Fruit fly (Drosophila melanogaster) whole organism, embryonic: Measurements from ENCODE around the gene deltaCOP.
A peak's percentile ranks its signal among the peaks of the same experiment; 100 is the strongest.

Source experiments
- Abd-B ChIP-seq: fragments of 200-800 bp; sonication (Bioruptor generic); optimal IDR thresholded peaks from 2 replicates; lab custom pipeline; 2018; ENCODE audit warnings: missing biosample characterization, mild to moderate bottlenecking, missing genetic modification characterization, moderate library complexity
- Atf-2 ChIP-seq: fragments of 200-800 bp; sonication (Bioruptor generic); optimal IDR thresholded peaks from 2 replicates; lab custom pipeline; 2016; ENCODE audit warnings: missing biosample characterization, missing genetic modification characterization
- C15 ChIP-seq: fragments of 200-800 bp; sonication (Bioruptor generic); IDR thresholded peaks from 3 replicates; pipeline ENCODE4 v1.3.6; 2022; ENCODE audit warnings: missing biosample characterization, missing genetic modification characterization
- CG10321 ChIP-seq: fragments of 200-800 bp; sonication (Bioruptor generic); IDR thresholded peaks from 2 replicates; pipeline ENCODE4 v1.3.6; 2022; ENCODE audit warnings: missing biosample characterization, missing genetic modification characterization
- CG10543 ChIP-seq: fragments of 200-800 bp; sonication (Bioruptor generic); optimal IDR thresholded peaks from 3 replicates; lab custom pipeline; 2017; ENCODE audit warnings: missing biosample characterization, mild to moderate bottlenecking, missing genetic modification characterization, moderate library complexity
- CG12219 ChIP-seq: fragments of 200-800 bp; sonication (Bioruptor generic); optimal IDR thresholded peaks from 3 replicates; lab custom pipeline; 2018; ENCODE audit warnings: missing biosample characterization, mild to moderate bottlenecking, missing genetic modification characterization
- CG12659 ChIP-seq: fragments of 200-800 bp; sonication (Bioruptor generic); optimal IDR thresholded peaks from 3 replicates; lab custom pipeline; 2017; ENCODE audit warnings: mild to moderate bottlenecking, missing biosample characterization, missing genetic modification reagents, missing genetic modification characterization
- CG12744 ChIP-seq: fragments of 200-800 bp; sonication (Bioruptor generic); optimal IDR thresholded peaks from 2 replicates; lab custom pipeline; 2016; ENCODE audit warnings: missing biosample characterization, missing genetic modification characterization
- CG13296 ChIP-seq: fragments of 200-800 bp; sonication (Bioruptor generic); optimal IDR thresholded peaks from 3 replicates; lab custom pipeline; 2018; ENCODE audit warnings: missing biosample characterization, mild to moderate bottlenecking, missing genetic modification characterization
- CG14667 ChIP-seq: fragments of 200-800 bp; sonication (Bioruptor generic); IDR thresholded peaks from 2 replicates; pipeline ENCODE4 v1.3.6; 2022; ENCODE audit warnings: missing biosample characterization, missing genetic modification characterization
- CG1647 ChIP-seq: fragments of 200-800 bp; sonication (Bioruptor generic); optimal IDR thresholded peaks from 3 replicates; lab custom pipeline; 2016; ENCODE audit warnings: missing biosample characterization, missing genetic modification characterization
- CG1832 ChIP-seq: fragments of 200-800 bp; sonication (Bioruptor generic); optimal IDR thresholded peaks from 2 replicates; lab custom pipeline; 2017; ENCODE audit warnings: missing biosample characterization, mild to moderate bottlenecking, missing genetic modification characterization, inconsistent platforms
- CG2678 ChIP-seq: fragments of 200-800 bp; sonication (Bioruptor generic); optimal IDR thresholded peaks from 3 replicates; lab custom pipeline; 2019; ENCODE audit warnings: missing biosample characterization, mild to moderate bottlenecking, missing genetic modification characterization, moderate library complexity
- CG2712 ChIP-seq: fragments of 200-800 bp; optimal IDR thresholded peaks from 3 replicates; lab custom pipeline; 2019; ENCODE audit warnings: missing biosample characterization, mild to moderate bottlenecking, missing genetic modification characterization, moderate library complexity
- CG3407 ChIP-seq: fragments of 200-800 bp; sonication (Bioruptor generic); optimal IDR thresholded peaks from 2 replicates; lab custom pipeline; 2018; ENCODE audit warnings: missing biosample characterization, mild to moderate bottlenecking, missing genetic modification characterization
- CG3995 ChIP-seq: fragments of 200-800 bp; sonication (Bioruptor generic); optimal IDR thresholded peaks from 3 replicates; lab custom pipeline; 2016; ENCODE audit warnings: missing biosample characterization, missing genetic modification characterization
- CG4328 ChIP-seq: fragments of 200-800 bp; sonication (Bioruptor generic); optimal IDR thresholded peaks from 3 replicates; lab custom pipeline; 2017; ENCODE audit warnings: missing biosample characterization, missing genetic modification reagents, missing genetic modification characterization
- CG4360 ChIP-seq: fragments of 200-800 bp; sonication (Bioruptor generic); IDR thresholded peaks from 2 replicates; pipeline ENCODE4 v1.3.6; 2022; ENCODE audit warnings: missing biosample characterization, missing genetic modification characterization
- CG4404 ChIP-seq: fragments of 200-800 bp; sonication (Bioruptor generic); IDR thresholded peaks from 2 replicates; pipeline ENCODE4 v1.3.6; 2022; ENCODE audit warnings: missing biosample characterization, missing genetic modification characterization
- CG4707 ChIP-seq: fragments of 200-800 bp; sonication (Bioruptor generic); optimal IDR thresholded peaks from 2 replicates; lab custom pipeline; 2018; ENCODE audit warnings: missing biosample characterization, mild to moderate bottlenecking, missing genetic modification characterization, moderate library complexity
- CG4854 ChIP-seq: fragments of 200-800 bp; sonication (Bioruptor generic); optimal IDR thresholded peaks from 2 replicates; lab custom pipeline; 2016; ENCODE audit warnings: missing biosample characterization, missing genetic modification characterization, inconsistent platforms
- CG5245 ChIP-seq: fragments of 200-800 bp; sonication (Bioruptor generic); optimal IDR thresholded peaks from 3 replicates; lab custom pipeline; 2016; ENCODE audit warnings: missing biosample characterization, missing genetic modification characterization
- CG6175 ChIP-seq: fragments of 200-800 bp; sonication (Bioruptor generic); IDR thresholded peaks from 3 replicates; pipeline ENCODE4 v1.3.6; 2022; ENCODE audit warnings: missing biosample characterization, missing genetic modification characterization
- CG9797 ChIP-seq: fragments of 200-800 bp; sonication (Bioruptor generic); optimal IDR thresholded peaks from 3 replicates; lab custom pipeline; 2018; ENCODE audit warnings: missing biosample characterization, mild to moderate bottlenecking, missing genetic modification characterization
- Dbx ChIP-seq: fragments of 200-800 bp; sonication (Bioruptor generic); IDR thresholded peaks from 3 replicates; pipeline ENCODE4 v1.3.6; 2022; ENCODE audit warnings: missing biosample characterization, missing genetic modification characterization
- Dip2 ChIP-seq: fragments of 200-800 bp; sonication (Bioruptor generic); IDR thresholded peaks from 2 replicates; pipeline ENCODE4 v1.3.6; 2022; ENCODE audit warnings: missing biosample characterization, missing genetic modification characterization
- Lim3 ChIP-seq: fragments of 200-800 bp; sonication (Bioruptor generic); IDR thresholded peaks from 2 replicates; pipeline ENCODE4 v1.3.6; 2022; ENCODE audit warnings: missing biosample characterization, missing genetic modification characterization
- Max ChIP-seq: fragments of 200-800 bp; sonication (Bioruptor generic); optimal IDR thresholded peaks from 2 replicates; lab custom pipeline; 2016; ENCODE audit warnings: missing biosample characterization, mild to moderate bottlenecking, missing genetic modification characterization
- NC2α ChIP-seq: fragments of 200-800 bp; sonication (Bioruptor generic); optimal IDR thresholded peaks from 2 replicates; lab custom pipeline; 2016; ENCODE audit warnings: missing biosample characterization, missing genetic modification characterization
- Optix ChIP-seq: fragments of 200-800 bp; sonication (Bioruptor generic); IDR thresholded peaks from 3 replicates; pipeline ENCODE4 v1.3.6; 2022; ENCODE audit warnings: missing biosample characterization, missing genetic modification characterization
- Spps ChIP-seq: fragments of 200-800 bp; sonication (Bioruptor generic); optimal IDR thresholded peaks from 2 replicates; lab custom pipeline; 2018; ENCODE audit warnings: missing biosample characterization, mild to moderate bottlenecking, missing genetic modification characterization
- ato ChIP-seq: fragments of 200-800 bp; sonication (Bioruptor generic); IDR thresholded peaks from 2 replicates; pipeline ENCODE4 v1.3.6; 2022; ENCODE audit warnings: missing biosample characterization, missing genetic modification characterization; ENCODE audit not compliant: partially characterized antibody
- bcd ChIP-seq: fragments of 200-800 bp; sonication (Bioruptor generic); optimal IDR thresholded peaks from 2 replicates; lab custom pipeline; 2017; ENCODE audit warnings: missing biosample characterization, mild to moderate bottlenecking, missing genetic modification characterization
- crc ChIP-seq: fragments of 200-800 bp; sonication (Bioruptor generic); optimal IDR thresholded peaks from 2 replicates; lab custom pipeline; 2016; ENCODE audit warnings: missing biosample characterization, missing genetic modification characterization
- da ChIP-seq: fragments of 200-800 bp; sonication (Bioruptor generic); optimal IDR thresholded peaks from 2 replicates; lab custom pipeline; 2016; ENCODE audit warnings: missing biosample characterization, missing genetic modification characterization
- grau ChIP-seq: fragments of 200-800 bp; optimal IDR thresholded peaks from 3 replicates; lab custom pipeline; 2019; ENCODE audit warnings: missing biosample characterization, mild to moderate bottlenecking, missing genetic modification characterization, moderate library complexity
- gt ChIP-seq: fragments of 200-800 bp; sonication (Bioruptor generic); IDR thresholded peaks from 2 replicates; pipeline ENCODE4 v1.3.6; 2022; ENCODE audit warnings: missing biosample characterization, missing genetic modification characterization
- jigr1 ChIP-seq: fragments of 200-800 bp; sonication (Bioruptor generic); IDR thresholded peaks from 3 replicates; pipeline ENCODE4 v1.3.6; 2022; ENCODE audit warnings: missing biosample characterization, missing genetic modification characterization
- lbe ChIP-seq: fragments of 200-800 bp; sonication (Bioruptor generic); optimal IDR thresholded peaks from 2 replicates; lab custom pipeline; 2016; ENCODE audit warnings: missing biosample characterization, mild to moderate bottlenecking, missing genetic modification characterization
- mam ChIP-seq: fragments of 200-800 bp; sonication (Bioruptor generic); optimal IDR thresholded peaks from 3 replicates; lab custom pipeline; 2016; ENCODE audit warnings: missing biosample characterization, missing genetic modification characterization
- odd ChIP-seq: fragments of 200-800 bp; sonication (Bioruptor generic); optimal IDR thresholded peaks from 2 replicates; lab custom pipeline; 2017; ENCODE audit warnings: missing biosample characterization, mild to moderate bottlenecking, missing genetic modification characterization
- onecut ChIP-seq: fragments of 200-800 bp; sonication (Bioruptor generic); IDR thresholded peaks from 2 replicates; pipeline ENCODE4 v1.3.6; 2022; ENCODE audit warnings: missing biosample characterization, missing genetic modification characterization
- phol ChIP-seq: fragments of 200-800 bp; sonication (Bioruptor generic); optimal IDR thresholded peaks from 3 replicates; lab custom pipeline; 2018; ENCODE audit warnings: missing biosample characterization, mild to moderate bottlenecking, missing genetic modification characterization, moderate library complexity
- pita ChIP-seq: fragments of 200-800 bp; sonication (Bioruptor generic); optimal IDR thresholded peaks from 2 replicates; lab custom pipeline; 2017; ENCODE audit warnings: missing biosample characterization, mild to moderate bottlenecking, missing genetic modification characterization
- pnt ChIP-seq: fragments of 200-800 bp; sonication (Bioruptor generic); optimal IDR thresholded peaks from 3 replicates; lab custom pipeline; 2016; ENCODE audit warnings: missing biosample characterization, missing genetic modification characterization
- psq ChIP-seq: fragments of 200-800 bp; sonication (Bioruptor generic); optimal IDR thresholded peaks from 2 replicates; lab custom pipeline; 2017; ENCODE audit warnings: missing biosample characterization, missing genetic modification characterization
- run ChIP-seq: fragments of 200-800 bp; sonication (Bioruptor generic); optimal IDR thresholded peaks from 3 replicates; lab custom pipeline; 2018; ENCODE audit warnings: missing biosample characterization, mild to moderate bottlenecking, missing genetic modification characterization
- slou ChIP-seq: fragments of 200-800 bp; sonication (Bioruptor generic); optimal IDR thresholded peaks from 3 replicates; lab custom pipeline; 2016; ENCODE audit warnings: missing biosample characterization, missing genetic modification characterization
- sqz ChIP-seq: fragments of 200-800 bp; sonication (Bioruptor generic); optimal IDR thresholded peaks from 3 replicates; lab custom pipeline; 2018; ENCODE audit warnings: missing biosample characterization, mild to moderate bottlenecking, missing genetic modification characterization
- sr ChIP-seq: fragments of 200-800 bp; sonication (Bioruptor generic); IDR thresholded peaks from 3 replicates; pipeline ENCODE4 v1.3.6; 2022; ENCODE audit warnings: missing biosample characterization, missing genetic modification characterization
- toy ChIP-seq: fragments of 200-800 bp; sonication (Bioruptor generic); IDR thresholded peaks from 2 replicates; pipeline ENCODE4 v1.3.6; 2022; ENCODE audit warnings: missing biosample characterization, missing genetic modification characterization
- vvl ChIP-seq: fragments of 200-800 bp; sonication (Bioruptor generic); IDR thresholded peaks from 2 replicates; pipeline ENCODE4 v1.3.6; 2022; ENCODE audit warnings: missing biosample characterization, missing genetic modification characterization

deltaCOP gene

dm6 chrX:1854070-1854469 is 7.5 kb downstream of the deltaCOP start (continued):
- TF ChIP-seq CG9797 (GFP tag; lab: Kevin White, UChicago) (no peak), CG3407 (GFP tag; lab: Kevin White, UChicago) (peak; percentile 9), CG4404 (GFP tag; lab: Robert Waterston, UW) (no peak), Dip2 (GFP tag; lab: Robert Waterston, UW) (no peak), slou (GFP tag; lab: Kevin White, UChicago) (peak; percentile 56), CG1647 (peak; percentile 12), CG10543 (GFP tag; lab: Kevin White, UChicago) (peak; percentile 93), CG4854 (GFP tag; lab: Kevin White, UChicago) (peak; percentile 72), da (GFP tag; lab: Kevin White, UChicago) (peak; percentile 46), mam (peak; percentile 56), jigr1 (GFP tag; lab: Robert Waterston, UW) (no peak), CG4328 (GFP tag; lab: Kevin White, UChicago) (peak; percentile 64), CG13296 (GFP tag; lab: Kevin White, UChicago) (peak; percentile 91), CG2678 (tag; lab: Kevin White, UChicago) (peak; percentile 79), CG12219 (GFP tag; lab: Kevin White, UChicago) (peak; percentile 47), Lim3 (GFP tag; lab: Robert Waterston, UW) (no peak), odd (peak; percentile 68), CG5245 (GFP tag; lab: Kevin White, UChicago) (no peak), pita (GFP tag; lab: Kevin White, UChicago) (no peak), CG3995 (GFP tag; lab: Kevin White, UChicago) (no peak), CG1832 (GFP tag; lab: Kevin White, UChicago) (peak; percentile 30), Abd-B (no peak), phol (tag; lab: Kevin White, UChicago) (no peak), CG4360 (GFP tag; lab: Robert Waterston, UW) (no peak), CG10321 (GFP tag; lab: Robert Waterston, UW) (no peak), ato (GFP tag; lab: Robert Waterston, UW) (no peak), CG12744 (GFP tag; lab: Kevin White, UChicago) (peak; percentile 49), Spps (tag; lab: Kevin White, UChicago) (no peak), grau (peak; percentile 30), CG14667 (GFP tag; lab: Robert Waterston, UW) (no peak), psq (peak; percentile 6), CG2712 (tag; lab: Kevin White, UChicago) (no peak), vvl (GFP tag; lab: Robert Waterston, UW) (peak; percentile 50; the same call in 1 of the 2 replicates), gt (GFP tag; lab: Robert Waterston, UW) (no peak), Max (peak; percentile 40), run (tag; lab: Kevin White, UChicago) (peak; percentile 17), toy (GFP tag; lab: Robert Waterston, UW) (peak; percentile 62), onecut (GFP tag; lab: Robert Waterston, UW) (peak; percentile 44), C15 (GFP tag; lab: Robert Waterston, UW) (peak; percentile 71; the same call in 1 of the 3 replicates), pnt (GFP tag; lab: Kevin White, UChicago) (peak; percentile 44), Dbx (peak; percentile 89; the same call in 2 of the 3 replicates), lbe (GFP tag; lab: Kevin White, UChicago) (peak; percentile 36), Optix (GFP tag; lab: Robert Waterston, UW) (no peak), CG6175 (GFP tag; lab: Robert Waterston, UW) (peak; percentile 56; the same call in 1 of the 3 replicates), Atf-2 (GFP tag; lab: Kevin White, UChicago) (no peak), bcd (GFP tag; lab: Kevin White, UChicago) (peak; percentile 54), NC2α (GFP tag; lab: Kevin White, UChicago) (peak; percentile 34), CG12659 (GFP tag; lab: Kevin White, UChicago) (peak; percentile 77), sr (GFP tag; lab: Robert Waterston, UW) (peak; percentile 52; the same call in 2 of the 3 replicates), CG4707 (GFP tag; lab: Kevin White, UChicago) (no peak), crc (GFP tag; lab: Kevin White, UChicago) (peak; percentile 50), sqz (GFP tag; lab: Kevin White, UChicago) (no peak)
